Worm (Caenorhabditis elegans): Measurements from ENCODE around the gene M02B7.7.

DNA sequence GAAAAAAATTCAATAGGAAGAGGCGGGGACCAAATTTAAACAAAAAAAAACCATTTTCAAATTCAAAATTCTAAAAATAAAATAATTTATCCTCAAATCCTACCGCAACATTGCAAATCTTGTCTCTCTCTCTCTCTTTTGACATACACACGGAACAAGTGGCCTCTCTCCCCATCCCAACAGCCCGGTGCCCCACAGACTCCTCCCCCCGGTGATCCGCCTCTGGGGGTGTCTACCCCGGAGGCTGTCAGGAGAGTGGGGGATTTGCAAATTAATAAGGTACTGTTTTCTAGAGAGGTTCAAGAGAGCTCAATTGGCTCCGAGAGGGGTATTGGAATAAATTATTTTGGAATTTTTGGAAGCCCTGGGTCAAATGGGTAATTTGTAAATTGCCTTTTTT, 39.2 kb downstream of the M02B7.7 start:
- TF ChIP-seq hpl-2 (GFP tag; optimal IDR thresholded peaks at IDR 0.05) (no peak), unc-62 (GFP tag; optimal IDR thresholded peaks at IDR 0.05) (no peak), fkh-10 (GFP tag; optimal IDR thresholded peaks at IDR 0.05) (no peak), zag-1 (tag; optimal IDR thresholded peaks at IDR 0.05) (no peak), nhr-76 (tag; optimal IDR thresholded peaks at IDR 0.05) (no peak), lir-3 (tag; optimal IDR thresholded peaks at IDR 0.05; ENCODE audit: poor library complexity) (no peak), blmp-1 (tag; optimal IDR thresholded peaks at IDR 0.05) (no peak), rnt-1 (tag; optimal IDR thresholded peaks at IDR 0.05) (no peak), C16A3.4 (tag; optimal IDR thresholded peaks at IDR 0.05) (no peak), tbx-2 (tag; optimal IDR thresholded peaks at IDR 0.05) (no peak), nhr-47 (tag; optimal IDR thresholded peaks at IDR 0.05) (no peak), nhr-71 (tag; optimal IDR thresholded peaks at IDR 0.05) (no peak), mep-1 (tag; optimal IDR thresholded peaks at IDR 0.05) (no peak)

Data from whole organism, L1 larva.